Worm (Caenorhabditis elegans) whole organism, L4 larva: ENCODE measurements around the gene Y113G7B.12.

Source experiments
- attf-4 ChIP-seq: sonication (generic microtip); optimal IDR thresholded peaks from 3 replicates; lab custom pipeline; 2017; ENCODE audit warnings: missing biosample characterization, missing genetic modification characterization
- fkh-10 ChIP-seq: fragments of 150-350 bp; optimal IDR thresholded peaks from 2 replicates; lab custom pipeline; 2014; ENCODE audit warnings: missing biosample characterization, missing genetic modification reagents, missing genetic modification characterization

ce11 chrV:20186579-20186978, 25.9 kb downstream of the Y113G7B.12 start, which contains the start of gene srz-16:
- TF ChIP-seq fkh-10 (GFP tag; lab: Kevin White, UChicago), result no peak
- no peak for TF ChIP-seq attf-4 (tag; lab: Kevin White, UChicago)
